Fruit fly (Drosophila melanogaster): ENCODE data around the gene Srg3.

The Srg3 gene

DNA sequence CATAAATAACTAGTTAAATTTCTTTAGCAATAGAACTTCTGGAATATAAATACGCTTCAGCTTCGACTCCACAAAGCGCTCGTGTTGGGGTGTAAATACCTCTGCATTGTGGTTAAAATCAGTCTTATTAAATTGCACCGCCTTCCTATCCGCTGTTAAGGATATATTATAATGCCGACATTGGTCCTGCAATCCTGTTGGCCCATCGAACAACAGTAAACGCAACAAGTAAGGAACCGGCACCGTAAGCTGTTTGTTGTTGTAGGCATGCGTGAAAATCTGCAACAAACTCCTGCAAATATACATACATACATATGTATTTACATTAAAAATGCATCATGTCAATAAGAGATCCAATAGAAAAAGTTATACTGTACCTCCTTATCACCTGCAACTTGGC, 13.4 kb downstream of the Srg3 start:
- no peak for TF ChIP-seq Gug (GFP tag; IDR thresholded peaks at IDR 0.05)
- TF ChIP-seq Eip78C (GFP tag) = peak; percentile 20
- TF ChIP-seq Met (GFP tag; optimal IDR thresholded peaks at IDR 0.05) = peak; percentile 1
- TF ChIP-seq Hr4 (GFP tag; optimal IDR thresholded peaks at IDR 0.05) = no peak
- TF ChIP-seq Eip93F (GFP tag; optimal IDR thresholded peaks at IDR 0.05) = no peak
- TF ChIP-seq Sox15 (GFP tag; optimal IDR thresholded peaks at IDR 0.05) = no peak
- no peak for TF ChIP-seq CG6808 (GFP tag; optimal IDR thresholded peaks at IDR 0.05)
- TF ChIP-seq eg (GFP tag; IDR thresholded peaks at IDR 0.05) = no peak
- no peak for TF ChIP-seq CG8319 (GFP tag; optimal IDR thresholded peaks at IDR 0.05)
- TF ChIP-seq CG6792 (GFP tag; optimal IDR thresholded peaks at IDR 0.05) = peak; percentile 18

dm6 chr3L:9457619-9458092, 14.6 kb downstream of the Srg3 start, which contains the start of gene CG3437:
TSS of gene CG3437 (minus strand) at chr3L:9457669.
- TF ChIP-seq Blimp-1 (GFP tag; optimal IDR thresholded peaks at IDR 0.05) (peak; percentile 97), Sox15 (GFP tag; optimal IDR thresholded peaks at IDR 0.05) (peak; percentile 99), CG3032 (tag; optimal IDR thresholded peaks at IDR 0.05) (peak; percentile 98), CG32006 (GFP tag; optimal IDR thresholded peaks at IDR 0.05) (peak; percentile 100), fkh (GFP tag; optimal IDR thresholded peaks at IDR 0.05) (peak; percentile 92), CG8119 (GFP tag; IDR thresholded peaks at IDR 0.05) (peak; percentile 100), Hr39 (GFP tag; optimal IDR thresholded peaks at IDR 0.05) (peak; percentile 99), CG9139 (GFP tag; optimal IDR thresholded peaks at IDR 0.05) (peak; percentile 98), CG6792 (GFP tag; optimal IDR thresholded peaks at IDR 0.05) (peak; percentile 99), CG8319 (GFP tag; optimal IDR thresholded peaks at IDR 0.05) (peak; percentile 98), esn (GFP tag; optimal IDR thresholded peaks at IDR 0.05) (peak; percentile 100), Smox (GFP tag; optimal IDR thresholded peaks at IDR 0.05) (peak; percentile 99), CG16779 (tag; optimal IDR thresholded peaks at IDR 0.05) (peak; percentile 99), CG31627 (GFP tag; optimal IDR thresholded peaks at IDR 0.05) (peak; percentile 99), svp (GFP tag) (peak; percentile 100), dac (GFP tag; optimal IDR thresholded peaks at IDR 0.05) (peak; percentile 99), OdsH (GFP tag; optimal IDR thresholded peaks at IDR 0.05) (peak; percentile 99), cyc (GFP tag; optimal IDR thresholded peaks at IDR 0.05) (peak; percentile 99), CG6276 (GFP tag; optimal IDR thresholded peaks at IDR 0.05) (peak; percentile 100), pdm3 (GFP tag; optimal IDR thresholded peaks at IDR 0.05) (peak; percentile 100), CG10631 (GFP tag; optimal IDR thresholded peaks at IDR 0.05) (peak; percentile 99), CG10669 (GFP tag; optimal IDR thresholded peaks at IDR 0.05) (peak; percentile 99), CG8632 (GFP tag; optimal IDR thresholded peaks at IDR 0.05) (peak; percentile 99), Lpt (GFP tag; optimal IDR thresholded peaks at IDR 0.05) (peak; percentile 98), Ets21C (GFP tag; optimal IDR thresholded peaks at IDR 0.05) (peak; percentile 99), fd59A (GFP tag; optimal IDR thresholded peaks at IDR 0.05) (peak; percentile 99), ss (GFP tag; optimal IDR thresholded peaks at IDR 0.05) (peak; percentile 99), CG11762 (GFP tag; optimal IDR thresholded peaks at IDR 0.05; ENCODE audit: insufficient read depth) (peak; percentile 99), Eip78C (GFP tag) (peak; percentile 100), dsx (GFP tag; optimal IDR thresholded peaks at IDR 0.05; ENCODE audit: poor library complexity, severe bottlenecking) (peak; percentile 97), Hr38 (GFP tag; optimal IDR thresholded peaks at IDR 0.05) (peak; percentile 96), Eip93F (GFP tag; optimal IDR thresholded peaks at IDR 0.05) (peak; percentile 98), net (GFP tag; optimal IDR thresholded peaks at IDR 0.05) (peak; percentile 100), fd85E (GFP tag; optimal IDR thresholded peaks at IDR 0.05) (peak; percentile 96), CG1621 (tag; optimal IDR thresholded peaks at IDR 0.05) (peak; percentile 99), CG11902 (GFP tag; optimal IDR thresholded peaks at IDR 0.05) (peak; percentile 99), CG6808 (GFP tag; optimal IDR thresholded peaks at IDR 0.05) (peak; percentile 99), spab (GFP tag; optimal IDR thresholded peaks at IDR 0.05) (peak; percentile 99), CG15336 (GFP tag; IDR thresholded peaks at IDR 0.05) (peak; percentile 100), CG3919 (GFP tag; optimal IDR thresholded peaks at IDR 0.05) (peak; percentile 99), CG7368 (GFP tag; optimal IDR thresholded peaks at IDR 0.05) (peak; percentile 98), CG4318 (GFP tag; optimal IDR thresholded peaks at IDR 0.05) (peak; percentile 99), CG6854 (GFP tag; optimal IDR thresholded peaks at IDR 0.05) (peak; percentile 99), CG6163 (GFP tag; IDR thresholded peaks at IDR 0.05) (peak; percentile 100), CG34406 (GFP tag; optimal IDR thresholded peaks at IDR 0.05) (peak; percentile 99)

Measured in whole organism, prepupa.